Fruit fly (Drosophila melanogaster) S2 (cell line): ENCODE results near the gene P5CDh2.

Experiments used
- CG8478 ChIP-seq: fragments of >200 bp; optimal IDR thresholded peaks from 2 replicates; lab custom pipeline; 2018
- CTCF ChIP-seq, 2 experiments: fragments of >200 bp; optimal IDR thresholded peaks; 2 replicates each; lab custom pipeline; 2018

dm6 chr3R:21848271-21848670 lies 29.5 kb upstream of the P5CDh2 start:
- no peak for TF ChIP-seq CTCF (optimal IDR thresholded peaks at IDR 0.05; lab: Kevin White, UChicago)
- no peak for TF ChIP-seq CG8478 (lab: Kevin White, UChicago)
